Fruit fly (Drosophila melanogaster) whole organism, adult: Measurements from ENCODE around the gene CG14543.

ENCODE experiments used
- CG11617 ChIP-seq: fragments of 200-800 bp; sonication (Bioruptor generic); optimal IDR thresholded peaks from 2 replicates; lab custom pipeline; 2017; ENCODE audit warnings: mild to moderate bottlenecking, missing biosample characterization, missing genetic modification reagents, missing genetic modification characterization
- CG12768 ChIP-seq: fragments of 200-800 bp; sonication (Bioruptor generic); optimal IDR thresholded peaks from 2 replicates; lab custom pipeline; 2017; ENCODE audit warnings: missing biosample characterization, missing genetic modification characterization, mild to moderate bottlenecking, moderate library complexity, missing genetic modification reagents
- CG14711 ChIP-seq: fragments of 200-800 bp; sonication (Bioruptor generic); optimal IDR thresholded peaks from 2 replicates; lab custom pipeline; 2018; ENCODE audit warnings: missing biosample characterization, mild to moderate bottlenecking, missing genetic modification characterization, moderate library complexity
- CG1620 ChIP-seq: fragments of 200-800 bp; sonication (Bioruptor generic); optimal IDR thresholded peaks from 2 replicates; lab custom pipeline; 2016; ENCODE audit warnings: missing biosample characterization, missing genetic modification characterization
- CG33017 ChIP-seq: fragments of 200-800 bp; sonication (Bioruptor generic); optimal IDR thresholded peaks from 2 replicates; lab custom pipeline; 2018; ENCODE audit warnings: missing biosample characterization, mild to moderate bottlenecking, missing genetic modification characterization, moderate library complexity
- CG5204 ChIP-seq: fragments of 200-800 bp; sonication (Bioruptor generic); optimal IDR thresholded peaks from 2 replicates; lab custom pipeline; 2016; ENCODE audit warnings: missing biosample characterization, missing genetic modification characterization
- CG7045 ChIP-seq: fragments of 200-800 bp; sonication (Bioruptor generic); optimal IDR thresholded peaks from 2 replicates; lab custom pipeline; 2017; ENCODE audit warnings: missing biosample characterization, mild to moderate bottlenecking, missing genetic modification characterization
- CG7101 ChIP-seq: fragments of 200-800 bp; sonication (Bioruptor generic); optimal IDR thresholded peaks from 2 replicates; lab custom pipeline; 2018; ENCODE audit warnings: missing biosample characterization, mild to moderate bottlenecking, missing genetic modification characterization, moderate library complexity
- Clk ChIP-seq: fragments of 200-800 bp; sonication (Bioruptor generic); optimal IDR thresholded peaks from 2 replicates; lab custom pipeline; 2017; ENCODE audit warnings: missing biosample characterization, missing genetic modification characterization
- Crg-1 ChIP-seq: fragments of 200-800 bp; sonication (Bioruptor generic); optimal IDR thresholded peaks from 2 replicates; lab custom pipeline; 2016; ENCODE audit warnings: missing biosample characterization, missing genetic modification characterization
- Hr96 ChIP-seq: fragments of 200-800 bp; sonication (Bioruptor generic); optimal IDR thresholded peaks from 2 replicates; lab custom pipeline; 2016; ENCODE audit warnings: missing biosample characterization, missing genetic modification characterization
- Mnt ChIP-seq: fragments of 200-800 bp; sonication (Bioruptor generic); optimal IDR thresholded peaks from 2 replicates; lab custom pipeline; 2016; ENCODE audit warnings: missing biosample characterization, mild to moderate bottlenecking, missing genetic modification characterization
- bab1 ChIP-seq: fragments of 200-800 bp; sonication (Bioruptor generic); optimal IDR thresholded peaks from 3 replicates; lab custom pipeline; 2019; ENCODE audit warnings: missing biosample characterization, mild to moderate bottlenecking, missing genetic modification characterization, moderate library complexity
- cic ChIP-seq: fragments of 200-800 bp; sonication (Bioruptor generic); optimal IDR thresholded peaks from 2 replicates; lab custom pipeline; 2017; ENCODE audit warnings: missing biosample characterization, mild to moderate bottlenecking, missing genetic modification characterization, moderate library complexity
- cnc ChIP-seq, 2 experiments: fragments of >200 bp; optimal IDR thresholded peaks; 2 replicates each; lab custom pipeline; 2017
- kay ChIP-seq: fragments of 200-800 bp; sonication (Bioruptor generic); peaks from one replicate; lab custom pipeline; 2016; ENCODE audit warnings: missing biosample characterization, missing genetic modification characterization, borderline replicate concordance
- ovo ChIP-seq: fragments of 200-800 bp; sonication (Bioruptor generic); optimal IDR thresholded peaks from 2 replicates; lab custom pipeline; 2016; ENCODE audit warnings: missing biosample characterization, missing genetic modification characterization
- pad ChIP-seq: fragments of 200-800 bp; sonication (Bioruptor generic); optimal IDR thresholded peaks from 3 replicates; lab custom pipeline; 2017; ENCODE audit warnings: missing biosample characterization, missing genetic modification characterization, mild to moderate bottlenecking, moderate library complexity, missing genetic modification reagents
- tj ChIP-seq: fragments of 200-800 bp; sonication (Bioruptor generic); optimal IDR thresholded peaks from 3 replicates; lab custom pipeline; 2017; ENCODE audit warnings: missing biosample characterization, mild to moderate bottlenecking, missing genetic modification characterization, moderate library complexity
- toe ChIP-seq: fragments of 200-800 bp; sonication (Bioruptor generic); optimal IDR thresholded peaks from 2 replicates; lab custom pipeline; 2016; ENCODE audit warnings: missing biosample characterization, missing genetic modification characterization

The CG14543 gene

DNA sequence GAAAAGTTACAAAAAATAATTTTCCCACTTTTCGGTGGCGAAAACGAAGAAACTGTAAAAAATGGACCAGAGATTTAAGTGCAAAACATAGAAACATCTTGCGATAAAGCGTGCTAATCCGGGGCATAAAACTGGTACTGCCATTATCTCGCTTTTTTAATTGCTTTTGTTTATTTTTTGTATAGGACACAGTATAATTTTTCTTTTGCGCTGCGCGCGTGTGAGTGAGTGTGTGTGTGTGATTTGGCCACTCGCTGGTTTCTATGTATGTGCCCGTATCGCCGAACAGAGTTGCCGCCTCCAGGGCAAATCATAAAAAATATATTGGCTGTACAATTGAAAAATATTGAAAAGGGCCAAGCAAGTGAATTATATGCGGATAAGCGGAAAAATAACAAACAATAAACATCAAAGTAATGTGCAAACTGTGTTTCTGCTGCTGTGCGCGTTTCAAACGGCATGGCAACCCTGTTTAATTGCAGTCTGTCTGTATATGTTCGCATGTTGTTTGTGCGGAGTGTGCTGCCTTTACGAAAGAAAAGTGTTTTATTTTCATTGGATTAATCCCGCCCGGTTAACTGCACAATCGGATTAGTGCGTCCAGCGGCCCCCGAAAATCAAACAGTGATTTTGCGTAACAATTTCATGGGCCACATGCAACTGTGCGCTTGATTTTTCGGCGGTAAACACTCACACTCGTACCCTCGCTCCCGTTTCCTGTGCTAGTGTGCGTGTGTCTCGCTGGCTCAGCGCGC is 14.1 kb upstream of the CG14543 start:
- TF ChIP-seq Clk (GFP tag; lab: Kevin White, UChicago) (peak; percentile 82), Hr96 (GFP tag; lab: Kevin White, UChicago) (peak; percentile 96), CG5204 (peak; percentile 96), CG33017 (tag; lab: Kevin White, UChicago) (peak; percentile 90), CG7045 (GFP tag; lab: Kevin White, UChicago) (peak; percentile 93), toe (GFP tag; lab: Kevin White, UChicago) (peak; percentile 96), ovo (GFP tag; lab: Kevin White, UChicago) (peak; percentile 67), CG11617 (GFP tag; lab: Kevin White, UChicago) (peak; percentile 95), Mnt (GFP tag; lab: Kevin White, UChicago) (peak; percentile 91), CG7101 (tag; lab: Kevin White, UChicago) (peak; percentile 92), CG1620 (peak; percentile 87), cnc (optimal IDR thresholded peaks at IDR 0.05; lab: Kevin White, UChicago) (no peak), Crg-1 (GFP tag; lab: Kevin White, UChicago) (peak; percentile 92), CG12768 (GFP tag; lab: Kevin White, UChicago) (peak; percentile 93), CG14711 (tag; lab: Kevin White, UChicago) (peak; percentile 100), tj (GFP tag; lab: Kevin White, UChicago) (peak; percentile 81), cic (GFP tag; lab: Kevin White, UChicago) (peak; percentile 54), pad (peak; percentile 70), bab1 (GFP tag; lab: Kevin White, UChicago) (peak; percentile 93), kay (no peak)

dm6 chr3R:26052150-26052908 is 4.1 kb upstream of the CG14543 start, which contains the start of the genes Exo84 and Vps2:
Gene Exo84 (minus strand): TSS chr3R:26052257.
Gene Vps2 (plus strand): TSS chr3R:26052821.
- TF ChIP-seq Crg-1 (GFP tag; lab: Kevin White, UChicago) (no peak), CG5204 (no peak), toe (GFP tag; lab: Kevin White, UChicago) (no peak), Mnt (GFP tag; lab: Kevin White, UChicago) (no peak), CG1620 (peak; percentile 68), ovo (GFP tag; lab: Kevin White, UChicago) (peak; percentile 54), CG14711 (tag; lab: Kevin White, UChicago) (no peak), CG12768 (GFP tag; lab: Kevin White, UChicago) (peak; percentile 39), kay (peak; percentile 86), CG11617 (GFP tag; lab: Kevin White, UChicago) (peak; percentile 52), tj (GFP tag; lab: Kevin White, UChicago) (no peak), Clk (GFP tag; lab: Kevin White, UChicago) (no peak), cnc (optimal IDR thresholded peaks at IDR 0.05; lab: Kevin White, UChicago) (no peak), Hr96 (GFP tag; lab: Kevin White, UChicago) (no peak), cic (GFP tag; lab: Kevin White, UChicago) (no peak), CG7045 (GFP tag; lab: Kevin White, UChicago) (peak; percentile 48), CG33017 (tag; lab: Kevin White, UChicago) (no peak), pad (peak; percentile 27), CG7101 (tag; lab: Kevin White, UChicago) (peak; percentile 17), bab1 (GFP tag; lab: Kevin White, UChicago) (no peak)

DNA sequence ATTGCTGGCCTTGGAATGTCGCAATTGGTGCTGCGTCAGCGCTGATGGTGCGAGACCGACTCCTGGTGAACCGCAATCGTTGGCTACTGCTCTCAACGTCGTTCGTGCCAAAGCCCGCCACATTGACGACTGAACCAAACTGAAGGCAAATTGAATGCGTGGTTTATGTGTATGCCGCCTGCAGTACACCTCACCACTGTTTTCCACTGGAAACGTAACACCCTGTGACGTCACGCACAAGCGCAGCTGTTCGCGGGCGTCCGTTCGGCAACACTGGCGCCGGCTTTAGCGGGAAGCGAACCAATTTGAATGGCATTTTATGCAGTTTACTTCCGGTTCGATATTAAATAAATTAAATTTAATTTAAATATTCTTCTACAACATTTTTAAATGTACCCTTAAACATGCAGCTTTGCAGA is 1.2 kb upstream of the CG14543 start, which contains the start of gene Cmpk:
TSS of gene Cmpk (minus strand) at position 225 of the 419 bp plus-strand sequence.
- no peak for TF ChIP-seq CG5204
- peak; percentile 87 for TF ChIP-seq CG33017 (tag; lab: Kevin White, UChicago)
- peak; percentile 37 for TF ChIP-seq Clk (GFP tag; lab: Kevin White, UChicago)
- peak; percentile 99 for TF ChIP-seq tj (GFP tag; lab: Kevin White, UChicago)
- TF ChIP-seq CG11617 (GFP tag; lab: Kevin White, UChicago) = peak; percentile 77
- TF ChIP-seq ovo (GFP tag; lab: Kevin White, UChicago) = peak; percentile 51
- peak; percentile 56 for TF ChIP-seq toe (GFP tag; lab: Kevin White, UChicago)
- peak; percentile 95 for TF ChIP-seq Crg-1 (GFP tag; lab: Kevin White, UChicago)
- peak; percentile 84 for TF ChIP-seq cic (GFP tag; lab: Kevin White, UChicago)
- TF ChIP-seq Mnt (GFP tag; lab: Kevin White, UChicago) = peak; percentile 90
- TF ChIP-seq CG1620 = peak; percentile 82
- peak; percentile 87 for TF ChIP-seq CG12768 (GFP tag; lab: Kevin White, UChicago)
- TF ChIP-seq CG7045 (GFP tag; lab: Kevin White, UChicago) = peak; percentile 68
- peak; percentile 90 for TF ChIP-seq bab1 (GFP tag; lab: Kevin White, UChicago)
- peak; percentile 73 for TF ChIP-seq Hr96 (GFP tag; lab: Kevin White, UChicago)
- peak; percentile 94 for TF ChIP-seq CG7101 (tag; lab: Kevin White, UChicago)
- peak; percentile 77 for TF ChIP-seq CG14711 (tag; lab: Kevin White, UChicago)
- TF ChIP-seq cnc (optimal IDR thresholded peaks at IDR 0.05; lab: Kevin White, UChicago) = no peak
- TF ChIP-seq kay = no peak
- TF ChIP-seq pad = peak; percentile 84

dm6 chr3R:26058066-26058465 is 1.6 kb downstream of the CG14543 start, which contains the start of the genes PIG-P and Tcs6:
Gene PIG-P (minus strand): TSS chr3R:26058223.
Gene Tcs6 (minus strand): TSS chr3R:26058223.
- TF ChIP-seq cic (GFP tag; lab: Kevin White, UChicago) (no peak), bab1 (GFP tag; lab: Kevin White, UChicago) (peak; percentile 27), Mnt (GFP tag; lab: Kevin White, UChicago) (peak; percentile 17)
